Fruit fly (Drosophila melanogaster) S2 (cell line): ENCODE measurements around the gene Cyp313a4.

Experiments used
- CG8478 ChIP-seq: fragments of >200 bp; optimal IDR thresholded peaks from 2 replicates; lab custom pipeline; 2018
- CTCF ChIP-seq, 2 experiments: fragments of >200 bp; optimal IDR thresholded peaks; 2 replicates each; lab custom pipeline; 2018

- TF ChIP-seq CTCF (optimal IDR thresholded peaks at IDR 0.05; lab: Kevin White, UChicago), result no peak
- no peak for TF ChIP-seq CG8478 (lab: Kevin White, UChicago)
These were observed 46.6 kb downstream of the Cyp313a4 start, which contains the start of gene CG11598 for dm6 chr3R:12634617-12635016.
